Worm (Caenorhabditis elegans) whole organism, early embryonic: ENCODE data around the gene F42C5.4.
"Not testable (repeated sequence)": the region's sequence is repeated elsewhere in the genome, so short reads cannot be mapped to it uniquely, and the experiment has no call there.

Source experiments
- B0310.2 ChIP-seq: sonication (generic microtip); optimal IDR thresholded peaks from 2 replicates; lab custom pipeline; 2016; ENCODE audit warnings: mild to moderate bottlenecking, missing genetic modification characterization, missing compliant biosample characterization
- F13C5.2 ChIP-seq: sonication (generic microtip); optimal IDR thresholded peaks from 2 replicates; lab custom pipeline; 2017; ENCODE audit warnings: mild to moderate bottlenecking, missing genetic modification characterization, inconsistent platforms, missing compliant biosample characterization
- aly-1 ChIP-seq: sonication (generic microtip); optimal IDR thresholded peaks from 2 replicates; lab custom pipeline; 2016; ENCODE audit warnings: missing genetic modification characterization, missing compliant biosample characterization
- ama-1 ChIP-seq: fragments of 150-350 bp; optimal IDR thresholded peaks from 2 replicates; lab custom pipeline; 2014
- ceh-13 ChIP-seq: fragments of 200-800 bp; sonication (Bioruptor generic); optimal IDR thresholded peaks from 2 replicates; lab custom pipeline; 2018; ENCODE audit warnings: mild to moderate bottlenecking, missing genetic modification characterization, missing compliant biosample characterization
- ceh-36 ChIP-seq: sonication (generic microtip); optimal IDR thresholded peaks from 2 replicates; lab custom pipeline; 2016; ENCODE audit warnings: missing genetic modification characterization, inconsistent platforms, missing compliant biosample characterization
- ets-7 ChIP-seq: sonication (generic microtip); optimal IDR thresholded peaks from 2 replicates; lab custom pipeline; 2016; ENCODE audit warnings: missing genotype, missing genetic modification characterization, missing compliant biosample characterization
- flt-1 ChIP-seq: fragments of 200-800 bp; sonication (Bioruptor generic); IDR thresholded peaks from 2 replicates; pipeline ENCODE4 v1.3.6; 2022; ENCODE audit warnings: missing genetic modification characterization, missing compliant biosample characterization
- hmbx-1 ChIP-seq: sonication (generic microtip); optimal IDR thresholded peaks from 2 replicates; lab custom pipeline; 2016; ENCODE audit warnings: mild to moderate bottlenecking, missing genetic modification characterization, missing compliant biosample characterization
- hmg-4 ChIP-seq: fragments of 200-800 bp; sonication (Bioruptor generic); optimal IDR thresholded peaks from 2 replicates; lab custom pipeline; 2018; ENCODE audit warnings: mild to moderate bottlenecking, missing genetic modification characterization, missing compliant biosample characterization
- hnd-1 ChIP-seq: sonication (generic microtip); optimal IDR thresholded peaks from 2 replicates; lab custom pipeline; 2016; ENCODE audit warnings: missing genetic modification characterization, missing compliant biosample characterization
- pes-1 ChIP-seq: fragments of 200-800 bp; sonication (Bioruptor generic); IDR thresholded peaks from 2 replicates; pipeline ENCODE4 v1.3.6; 2022; ENCODE audit warnings: missing genetic modification reagents, missing genetic modification characterization, missing compliant biosample characterization
- scrt-1 ChIP-seq: fragments of 200-800 bp; sonication (Bioruptor generic); IDR thresholded peaks from 2 replicates; pipeline ENCODE4 v1.3.6; 2022; ENCODE audit warnings: missing genetic modification characterization, missing compliant biosample characterization
- sea-1 ChIP-seq: fragments of 200-800 bp; sonication (Bioruptor generic); conservative IDR thresholded peaks from 2 replicates; pipeline ENCODE4 v1.3.6; 2022; ENCODE audit warnings: missing genetic modification characterization, missing compliant biosample characterization
- tbx-11 ChIP-seq: fragments of 200-800 bp; sonication (Bioruptor generic); IDR thresholded peaks from 2 replicates; pipeline ENCODE4 v1.3.6; 2022; ENCODE audit warnings: missing genetic modification characterization, missing compliant biosample characterization
- tbx-37 ChIP-seq: fragments of 200-800 bp; sonication (Bioruptor generic); conservative IDR thresholded peaks from 2 replicates; pipeline ENCODE4 v1.3.6; 2022; ENCODE audit warnings: missing genetic modification reagents, missing genetic modification characterization, missing compliant biosample characterization
- tra-4 ChIP-seq: sonication (generic microtip); optimal IDR thresholded peaks from 2 replicates; lab custom pipeline; 2017; ENCODE audit warnings: missing genetic modification characterization, missing compliant biosample characterization

Gene F42C5.4

DNA sequence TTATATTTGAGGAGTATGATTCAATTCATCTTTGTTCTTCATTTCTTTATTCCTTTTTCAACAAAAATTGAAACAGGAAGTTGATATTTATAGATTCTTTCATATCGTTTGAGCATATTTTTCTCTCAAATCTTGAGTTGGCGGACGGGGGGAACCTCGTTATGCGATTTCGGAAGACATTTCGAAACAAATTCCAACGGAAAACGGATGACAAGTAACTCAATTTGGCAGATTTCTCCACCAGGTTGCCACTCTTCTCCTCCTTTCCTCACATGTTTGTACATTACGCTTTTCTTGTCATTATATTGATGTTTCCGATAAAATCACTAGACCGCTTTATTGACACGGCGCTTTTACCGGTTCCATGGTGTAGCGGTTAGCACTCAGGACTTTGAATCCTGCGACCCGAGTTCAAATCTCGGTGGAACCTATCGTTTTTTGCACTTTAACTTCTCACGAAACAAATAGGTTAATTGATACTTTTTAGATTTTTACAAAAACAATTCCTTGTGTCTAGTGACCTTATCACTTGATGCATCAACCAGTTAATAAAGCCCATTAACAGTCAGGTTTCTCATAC, 16.9 kb downstream of the F42C5.4 start:
- TF ChIP-seq F13C5.2 (tag; lab: Kevin White, UChicago) (no peak), tbx-11 (GFP tag; lab: Robert Waterston, UW) (no peak), hmg-4 (GFP tag; lab: Kevin White, UChicago) (no peak), B0310.2 (tag; lab: Kevin White, UChicago) (no peak), scrt-1 (GFP tag; lab: Robert Waterston, UW) (no peak), tra-4 (tag; lab: Kevin White, UChicago) (no peak), hnd-1 (tag; lab: Kevin White, UChicago) (no peak), ceh-13 (GFP tag; lab: Kevin White, UChicago) (no peak), ets-7 (tag; lab: Kevin White, UChicago) (no peak), tbx-37 (GFP tag; lab: Robert Waterston, UW) (no peak), aly-1 (tag; lab: Kevin White, UChicago) (no peak), sea-1 (GFP tag; lab: Robert Waterston, UW) (no peak), flt-1 (GFP tag; lab: Robert Waterston, UW) (no peak), pes-1 (GFP tag; lab: Robert Waterston, UW) (no peak), ama-1 (no peak), hmbx-1 (tag; lab: Kevin White, UChicago) (no peak), ceh-36 (no peak)

ce11 chrIV:7263137-7263536, 28.8 kb downstream of the F42C5.4 start, which contains the start of gene glb-2:
Gene glb-2 (minus strand): TSS chrIV:7263237.
- TF ChIP-seq hnd-1 (tag; lab: Kevin White, UChicago) (no peak), sea-1 (GFP tag; lab: Robert Waterston, UW) (no peak), F13C5.2 (tag; lab: Kevin White, UChicago) (no peak), aly-1 (tag; lab: Kevin White, UChicago) (no peak), tbx-11 (GFP tag; lab: Robert Waterston, UW) (no peak), B0310.2 (tag; lab: Kevin White, UChicago) (no peak), hmg-4 (GFP tag; lab: Kevin White, UChicago) (no peak), hmbx-1 (tag; lab: Kevin White, UChicago) (no peak), pes-1 (GFP tag; lab: Robert Waterston, UW) (no peak), ceh-13 (GFP tag; lab: Kevin White, UChicago) (no peak), ceh-36 (no peak)

ce11 chrIV:7260587-7260986, 31.3 kb downstream of the F42C5.4 start, which contains the start of gene C06E4.3:
Gene C06E4.3 (plus strand): TSS chrIV:7260875.
- TF ChIP-seq pes-1 (GFP tag; lab: Robert Waterston, UW) (no peak), tbx-37 (GFP tag; lab: Robert Waterston, UW) (no peak), hnd-1 (tag; lab: Kevin White, UChicago) (no peak), ceh-36 (no peak), B0310.2 (tag; lab: Kevin White, UChicago) (no peak), flt-1 (GFP tag; lab: Robert Waterston, UW) (no peak), ama-1 (no peak), hmg-4 (GFP tag; lab: Kevin White, UChicago) (no peak), ets-7 (tag; lab: Kevin White, UChicago) (no peak)

- TF ChIP-seq F13C5.2 (tag; lab: Kevin White, UChicago) (no peak), hmg-4 (GFP tag; lab: Kevin White, UChicago) (no peak), tra-4 (tag; lab: Kevin White, UChicago) (no peak), ets-7 (tag; lab: Kevin White, UChicago) (no peak), flt-1 (GFP tag; lab: Robert Waterston, UW) (no peak), scrt-1 (GFP tag; lab: Robert Waterston, UW) (no peak), aly-1 (tag; lab: Kevin White, UChicago) (no peak), hmbx-1 (tag; lab: Kevin White, UChicago) (no peak), ama-1 (no peak), B0310.2 (tag; lab: Kevin White, UChicago) (no peak), ceh-13 (GFP tag; lab: Kevin White, UChicago) (no peak), tbx-11 (GFP tag; lab: Robert Waterston, UW) (no peak), tbx-37 (GFP tag; lab: Robert Waterston, UW) (no peak)
These were observed 33.7 kb downstream of the F42C5.4 start, which contains the start of gene C06E4.6 for ce11 chrIV:7258253-7258652. Gene C06E4.6 (minus strand): TSS chrIV:7258303.

DNA sequence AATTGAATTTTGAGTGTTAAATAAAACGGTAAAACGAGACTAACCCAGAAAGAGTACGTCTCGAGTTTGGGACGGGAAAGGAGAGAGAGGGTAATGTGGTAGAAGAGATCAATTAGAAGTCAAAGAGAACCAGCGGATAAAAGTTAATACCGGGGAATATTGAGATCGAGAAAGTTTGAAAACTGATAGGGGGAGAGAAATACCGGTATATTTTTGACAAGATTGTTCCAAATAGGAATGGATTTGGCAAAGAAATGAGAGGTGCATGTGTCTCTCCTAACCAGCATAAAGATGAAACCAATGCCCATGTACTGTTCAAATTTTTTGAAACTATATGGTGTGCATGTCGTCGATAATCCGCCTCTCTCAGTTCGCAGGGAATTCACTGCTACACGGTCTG, 37.2 kb downstream of the F42C5.4 start, which contains the start of gene C06E4.5:
Gene C06E4.5, plus strand, starts transcription at position 301 of the 400 bp plus-strand sequence.
- not testable (repeated sequence) for TF ChIP-seq ceh-36; F13C5.2 (tag; lab: Kevin White, UChicago); aly-1 (tag; lab: Kevin White, UChicago)

DNA sequence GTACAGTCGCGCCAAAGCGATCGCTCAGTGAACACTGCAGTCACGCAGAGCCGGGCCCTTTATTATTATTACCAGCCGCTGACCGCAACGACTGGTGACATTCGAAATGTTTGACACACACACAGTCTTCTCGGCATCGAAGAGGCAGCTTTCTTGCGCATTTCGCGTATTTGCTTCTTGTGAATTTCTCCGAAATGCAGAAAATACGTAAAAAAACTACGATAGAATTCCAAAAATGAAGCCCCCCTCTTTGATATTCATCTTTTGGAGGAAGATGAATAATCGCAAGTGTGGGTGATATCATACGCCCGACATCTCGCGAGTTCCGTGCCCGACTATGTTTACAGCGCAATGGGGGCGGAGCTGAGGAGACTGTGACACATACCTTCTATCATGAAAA, 38.7 kb downstream of the F42C5.4 start:
- TF ChIP-seq tbx-37 (GFP tag; lab: Robert Waterston, UW), result no peak
- no peak for TF ChIP-seq sea-1 (GFP tag; lab: Robert Waterston, UW)
- no peak for TF ChIP-seq scrt-1 (GFP tag; lab: Robert Waterston, UW)
- no peak for TF ChIP-seq ceh-36
- no peak for TF ChIP-seq hnd-1 (tag; lab: Kevin White, UChicago)
- TF ChIP-seq hmg-4 (GFP tag; lab: Kevin White, UChicago), result no peak
- TF ChIP-seq ceh-13 (GFP tag; lab: Kevin White, UChicago), result no peak
- TF ChIP-seq pes-1 (GFP tag; lab: Robert Waterston, UW), result no peak
- TF ChIP-seq hmbx-1 (tag; lab: Kevin White, UChicago), result no peak
- no peak for TF ChIP-seq ama-1
- TF ChIP-seq ets-7 (tag; lab: Kevin White, UChicago), result no peak
- no peak for TF ChIP-seq tbx-11 (GFP tag; lab: Robert Waterston, UW)
- TF ChIP-seq B0310.2 (tag; lab: Kevin White, UChicago), result no peak
- no peak for TF ChIP-seq tra-4 (tag; lab: Kevin White, UChicago)
- TF ChIP-seq aly-1 (tag; lab: Kevin White, UChicago), result no peak
- no peak for TF ChIP-seq F13C5.2 (tag; lab: Kevin White, UChicago)
- TF ChIP-seq flt-1 (GFP tag; lab: Robert Waterston, UW), result no peak
